Worm (Caenorhabditis elegans) whole organism, L1 larva: ENCODE measurements around the gene T03G11.10.
A peak's percentile ranks its signal among the peaks of the same experiment; 100 is the strongest.

Source experiments
- C04F5.9 ChIP-seq: sonication (generic microtip); optimal IDR thresholded peaks from 2 replicates; lab custom pipeline; 2016; ENCODE audit warnings: missing genetic modification characterization, missing compliant biosample characterization
- F16B12.6 ChIP-seq: fragments of 150-350 bp; optimal IDR thresholded peaks from 2 replicates; lab custom pipeline; 2014; ENCODE audit warnings: missing biosample characterization, missing genetic modification characterization
- Y116A8C.19 ChIP-seq: sonication (generic microtip); optimal IDR thresholded peaks from 2 replicates; lab custom pipeline; 2016; ENCODE audit warnings: missing compliant biosample characterization, missing genetic modification characterization, borderline replicate concordance
- aha-1 ChIP-seq: fragments of 150-350 bp; optimal IDR thresholded peaks from 2 replicates; lab custom pipeline; 2014; ENCODE audit warnings: missing biosample characterization, missing genetic modification characterization
- blmp-1 ChIP-seq: fragments of 150-350 bp; optimal IDR thresholded peaks from 2 replicates; lab custom pipeline; 2014; ENCODE audit warnings: missing biosample characterization, missing genetic modification characterization
- ceh-63 ChIP-seq: fragments of 200-800 bp; sonication (Bioruptor generic); optimal IDR thresholded peaks from 2 replicates; lab custom pipeline; 2018; ENCODE audit warnings: mild to moderate bottlenecking, missing genetic modification characterization, missing compliant biosample characterization
- ceh-82 ChIP-seq, 3 experiments: fragments of 150-350 bp in 1 of 3; sonication (generic microtip) in 2 of 3; optimal IDR thresholded peaks; 2 replicates each; lab custom pipeline; 2014 to 2017; ENCODE audit warnings: missing biosample characterization in 3 of 3, missing genetic modification characterization in 3 of 3
- ceh-90 ChIP-seq: sonication (generic microtip); optimal IDR thresholded peaks from 2 replicates; lab custom pipeline; 2016; ENCODE audit warnings: missing genetic modification characterization, missing compliant biosample characterization
- dsc-1 ChIP-seq: sonication (generic microtip); optimal IDR thresholded peaks from 2 replicates; lab custom pipeline; 2016; ENCODE audit warnings: mild to moderate bottlenecking, missing genetic modification characterization, missing compliant biosample characterization
- efl-1 ChIP-seq, 4 experiments: fragments of 150-350 bp; optimal IDR thresholded peaks in 3 of 4; peaks in 1 of 4; 1 replicate in 1 of 4; 2 replicates in 3 of 4; lab custom pipeline; 2014; ENCODE audit warnings: missing biosample characterization in 2 of 4, missing genetic modification characterization in 2 of 4, missing genetic modification reagents in 2 of 4
- elt-2 ChIP-seq: sonication (generic microtip); optimal IDR thresholded peaks from 2 replicates; lab custom pipeline; 2016; ENCODE audit warnings: missing genetic modification characterization, mild to moderate bottlenecking, inconsistent platforms, missing compliant biosample characterization, missing genetic modification reagents
- ets-5 ChIP-seq: fragments of 200-800 bp; sonication (Bioruptor generic); IDR thresholded peaks from 2 replicates; pipeline ENCODE4 v1.3.6; 2022; ENCODE audit warnings: missing genetic modification characterization, missing compliant biosample characterization
- fkh-10 ChIP-seq: sonication (generic microtip); optimal IDR thresholded peaks from 2 replicates; lab custom pipeline; 2017; ENCODE audit warnings: missing biosample characterization, missing genetic modification reagents, missing genetic modification characterization
- fkh-8 ChIP-seq: sonication (generic microtip); optimal IDR thresholded peaks from 2 replicates; lab custom pipeline; 2016; ENCODE audit warnings: mild to moderate bottlenecking, missing genetic modification characterization, missing compliant biosample characterization
- grh-1 ChIP-seq: fragments of 200-800 bp; sonication (Bioruptor generic); IDR thresholded peaks from 2 replicates; pipeline ENCODE4 v1.3.6; 2022; ENCODE audit warnings: missing genetic modification reagents, missing genetic modification characterization, missing compliant biosample characterization
- hlh-4 ChIP-seq: sonication (generic microtip); optimal IDR thresholded peaks from 2 replicates; lab custom pipeline; 2016; ENCODE audit warnings: mild to moderate bottlenecking, missing genetic modification characterization, missing compliant biosample characterization
- hpl-2 ChIP-seq: fragments of 150-350 bp; optimal IDR thresholded peaks from 2 replicates; lab custom pipeline; 2014; ENCODE audit warnings: missing biosample characterization, missing genetic modification reagents, missing genetic modification characterization
- jun-1 ChIP-seq: fragments of 150-350 bp; optimal IDR thresholded peaks from 2 replicates; lab custom pipeline; 2014; ENCODE audit warnings: missing biosample characterization, missing genetic modification reagents, missing genetic modification characterization
- lin-14 ChIP-seq: fragments of 200-800 bp; sonication (Bioruptor generic); optimal IDR thresholded peaks from 2 replicates; lab custom pipeline; 2018; ENCODE audit warnings: mild to moderate bottlenecking, missing genetic modification characterization, moderate library complexity, missing compliant biosample characterization
- lin-15B ChIP-seq: fragments of 150-350 bp; sonication (generic microtip); optimal IDR thresholded peaks from 3 replicates; lab custom pipeline; 2014; ENCODE audit warnings: missing biosample characterization, missing genetic modification characterization
- lin-35 ChIP-seq, 2 experiments: fragments of 150-350 bp; optimal IDR thresholded peaks; 2 replicates each; lab custom pipeline; 2014; ENCODE audit warnings: missing biosample characterization in 2 of 2, missing genetic modification characterization in 2 of 2, missing genetic modification reagents in 2 of 2
- lsy-2 ChIP-seq, 2 experiments: fragments of 150-350 bp; optimal IDR thresholded peaks; 2 replicates each; lab custom pipeline; 2014; ENCODE audit warnings: missing biosample characterization in 2 of 2, missing genetic modification characterization in 2 of 2
- mab-9 ChIP-seq: fragments of 200-800 bp; sonication (Bioruptor generic); IDR thresholded peaks from 2 replicates; pipeline ENCODE4 v1.3.6; 2022; ENCODE audit warnings: missing genetic modification reagents, missing genetic modification characterization, missing compliant biosample characterization
- mep-1 ChIP-seq: fragments of 150-350 bp; optimal IDR thresholded peaks from 2 replicates; lab custom pipeline; 2014; ENCODE audit warnings: missing biosample characterization, missing genetic modification characterization
- nhr-11 ChIP-seq: fragments of 150-350 bp; optimal IDR thresholded peaks from 2 replicates; lab custom pipeline; 2014; ENCODE audit warnings: missing biosample characterization, missing genetic modification characterization
- nhr-12 ChIP-seq: sonication (generic microtip); optimal IDR thresholded peaks from 2 replicates; lab custom pipeline; 2017; ENCODE audit warnings: missing biosample characterization, missing genetic modification characterization
- nhr-19 ChIP-seq: fragments of 200-800 bp; sonication (Bioruptor generic); conservative IDR thresholded peaks from 2 replicates; pipeline ENCODE4 v1.3.6; 2022; ENCODE audit warnings: missing genetic modification characterization, missing compliant biosample characterization
- nhr-20 ChIP-seq: sonication (generic microtip); optimal IDR thresholded peaks from 2 replicates; lab custom pipeline; 2016; ENCODE audit warnings: mild to moderate bottlenecking, missing genetic modification characterization, missing compliant biosample characterization
- nhr-28 ChIP-seq: fragments of 150-350 bp; optimal IDR thresholded peaks from 2 replicates; lab custom pipeline; 2014; ENCODE audit warnings: missing biosample characterization, missing genetic modification characterization
- nhr-47 ChIP-seq: sonication (generic microtip); optimal IDR thresholded peaks from 2 replicates; lab custom pipeline; 2016; ENCODE audit warnings: mild to moderate bottlenecking, missing genetic modification characterization, moderate library complexity, missing compliant biosample characterization
- nhr-77 ChIP-seq: fragments of 150-350 bp; optimal IDR thresholded peaks from 2 replicates; lab custom pipeline; 2014; ENCODE audit warnings: missing biosample characterization, missing genetic modification characterization
- nhr-84 ChIP-seq: sonication (generic microtip); optimal IDR thresholded peaks from 2 replicates; lab custom pipeline; 2017; ENCODE audit warnings: missing biosample characterization, missing genetic modification characterization
- nhr-85 ChIP-seq: sonication (generic microtip); peaks from one replicate; lab custom pipeline; 2016; ENCODE audit warnings: missing genetic modification characterization, inconsistent platforms, missing compliant biosample characterization
- nhr-90 ChIP-seq: sonication (generic microtip); optimal IDR thresholded peaks from 2 replicates; lab custom pipeline; 2016; ENCODE audit warnings: mild to moderate bottlenecking, missing genetic modification characterization, missing compliant biosample characterization; ENCODE audit not compliant: poor library complexity
- pax-3 ChIP-seq: fragments of 200-800 bp; sonication (Bioruptor generic); optimal IDR thresholded peaks from 2 replicates; lab custom pipeline; 2018; ENCODE audit warnings: mild to moderate bottlenecking, missing genetic modification characterization, moderate library complexity, missing compliant biosample characterization
- rnt-1 ChIP-seq: sonication (generic microtip); optimal IDR thresholded peaks from 2 replicates; lab custom pipeline; 2016; ENCODE audit warnings: mild to moderate bottlenecking, missing genetic modification characterization, moderate library complexity, missing compliant biosample characterization
- snu-23 ChIP-seq: sonication (generic microtip); optimal IDR thresholded peaks from 2 replicates; lab custom pipeline; 2016; ENCODE audit warnings: missing genetic modification characterization, missing compliant biosample characterization
- sptf-1 ChIP-seq: fragments of 150-350 bp; optimal IDR thresholded peaks from 2 replicates; lab custom pipeline; 2014; ENCODE audit warnings: missing biosample characterization, missing genetic modification characterization
- tbx-2 ChIP-seq: sonication (generic microtip); optimal IDR thresholded peaks from 2 replicates; lab custom pipeline; 2016; ENCODE audit warnings: missing genetic modification characterization, missing compliant biosample characterization
- tlp-1 ChIP-seq: fragments of 150-350 bp; optimal IDR thresholded peaks from 2 replicates; lab custom pipeline; 2014; ENCODE audit warnings: missing biosample characterization, missing genetic modification characterization
- unc-30 ChIP-seq: sonication (generic microtip); optimal IDR thresholded peaks from 2 replicates; lab custom pipeline; 2017; ENCODE audit warnings: missing biosample characterization, missing genetic modification characterization
- unc-98 ChIP-seq: fragments of 200-800 bp; sonication (Bioruptor generic); IDR thresholded peaks from 2 replicates; pipeline ENCODE4 v1.3.6; 2022; ENCODE audit warnings: missing genetic modification characterization, missing compliant biosample characterization
- vab-15 ChIP-seq: sonication (generic microtip); optimal IDR thresholded peaks from 2 replicates; lab custom pipeline; 2017; ENCODE audit warnings: missing genotype, mild to moderate bottlenecking, missing genetic modification characterization, missing compliant biosample characterization
- xbp-1 ChIP-seq: sonication (generic microtip); optimal IDR thresholded peaks from 2 replicates; lab custom pipeline; 2016; ENCODE audit warnings: missing genetic modification characterization, missing compliant biosample characterization
- zag-1 ChIP-seq: fragments of 150-350 bp; optimal IDR thresholded peaks from 2 replicates; lab custom pipeline; 2014; ENCODE audit warnings: missing biosample characterization, missing genetic modification characterization

The T03G11.10 gene

DNA sequence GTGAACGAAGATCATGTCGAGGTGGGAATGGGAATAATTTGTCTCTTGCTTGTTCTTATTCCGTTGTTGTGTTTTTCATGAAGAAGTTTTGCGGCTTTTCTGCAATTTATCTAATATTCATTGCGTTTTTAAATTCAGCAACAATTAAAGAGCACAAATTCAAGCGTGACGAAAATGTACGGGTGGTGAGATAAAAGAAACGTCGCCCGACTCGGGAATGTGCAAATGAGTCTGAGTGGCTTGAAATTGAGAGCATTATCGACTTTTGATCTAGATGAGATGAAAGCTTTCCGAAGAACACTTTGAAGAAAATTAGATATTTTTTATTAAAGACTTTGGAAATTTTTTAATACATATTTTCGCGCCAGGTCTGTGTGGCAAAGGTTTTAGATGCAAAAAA is at the start of gene T03G11.10:
Gene T03G11.10, minus strand, starts transcription at position 101 of the 400 bp plus-strand sequence.
- TF ChIP-seq tlp-1, result no peak
- no peak for TF ChIP-seq ets-5 (GFP tag; lab: Robert Waterston, UW)
- TF ChIP-seq tbx-2, result no peak
- TF ChIP-seq nhr-12 (tag; lab: Kevin White, UChicago), result no peak
- no peak for TF ChIP-seq C04F5.9
- no peak for TF ChIP-seq rnt-1
- TF ChIP-seq aha-1 (tag; lab: Kevin White, UChicago), result no peak
- no peak for TF ChIP-seq nhr-11
- no peak for TF ChIP-seq unc-30 (tag; lab: Kevin White, UChicago)
- no peak for TF ChIP-seq dsc-1 (tag; lab: Kevin White, UChicago)

DNA sequence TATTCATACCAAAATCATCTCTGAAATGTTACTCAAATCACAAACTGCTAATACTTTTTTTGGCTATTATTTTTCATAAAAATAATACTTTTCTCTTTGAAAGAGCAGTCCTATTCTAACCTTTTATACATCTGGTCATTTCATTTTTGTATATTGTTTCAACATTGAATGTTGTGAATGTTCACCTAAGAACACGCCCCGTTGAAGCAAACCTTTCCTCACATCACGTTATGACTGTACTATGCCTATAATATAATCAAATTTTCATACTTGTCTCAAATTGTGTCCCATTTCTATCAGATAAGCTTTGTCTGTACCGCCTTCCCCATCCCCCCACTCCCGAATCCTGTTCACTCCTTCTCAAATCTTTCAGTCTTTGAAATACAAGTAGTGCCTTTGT is 47.3 kb upstream of the T03G11.10 start:
- TF ChIP-seq sptf-1 (tag; lab: Kevin White, UChicago) (no peak), efl-1 (optimal IDR thresholded peaks at IDR 0.05; lab: Kevin White, UChicago) (no peak), efl-1 (GFP tag; optimal IDR thresholded peaks at IDR 0.05 in 1 of 2; lab: Kevin White, UChicago) (peak in 1 of 2 experiments; percentile 66)

DNA sequence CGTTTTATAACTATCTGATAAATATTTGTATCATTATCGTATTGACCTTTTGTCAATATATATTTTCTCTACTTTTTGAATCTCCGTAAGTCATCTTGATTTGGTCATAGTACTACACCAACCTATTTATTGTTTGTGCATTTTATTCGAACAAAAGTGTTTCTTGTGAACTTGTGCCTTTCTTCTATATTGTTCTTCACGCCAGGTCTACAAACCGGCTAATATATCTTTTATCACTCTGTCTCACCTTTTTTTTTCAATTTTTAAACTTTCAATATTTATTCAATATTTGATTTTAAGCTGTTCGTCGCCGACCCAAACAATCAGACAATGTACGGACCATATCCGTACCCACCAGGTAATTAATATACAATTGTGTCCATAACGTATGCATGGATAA is 45.1 kb upstream of the T03G11.10 start, which contains the start of gene hrpa-2:
Gene hrpa-2, plus strand, starts transcription at position 301 of the 400 bp plus-strand sequence.
- TF ChIP-seq F16B12.6 (tag; lab: Kevin White, UChicago) (no peak), nhr-77 (tag; lab: Kevin White, UChicago) (no peak), grh-1 (GFP tag; lab: Robert Waterston, UW) (no peak)

DNA sequence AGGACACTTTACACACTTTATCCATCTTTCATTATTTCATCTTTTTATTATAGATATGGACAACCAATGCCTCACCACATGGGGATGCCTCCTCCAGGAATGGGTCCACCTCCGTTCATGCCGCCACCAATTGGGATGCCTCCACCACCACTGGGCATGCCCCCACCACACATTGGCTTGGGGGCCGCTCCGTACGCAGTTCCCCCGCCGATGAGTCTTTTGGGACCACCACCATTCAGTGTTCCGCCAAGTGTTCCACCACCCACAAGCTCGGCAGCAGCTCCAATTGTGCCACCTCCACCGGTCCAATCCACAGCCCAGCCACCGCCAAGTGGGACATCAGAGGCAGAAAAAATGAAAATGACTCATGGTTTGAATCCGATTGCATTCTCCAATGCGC is 43.8 kb upstream of the T03G11.10 start:
- TF ChIP-seq zag-1, result no peak
- no peak for TF ChIP-seq pax-3
- no peak for TF ChIP-seq nhr-84
- no peak for TF ChIP-seq efl-1 (optimal IDR thresholded peaks at IDR 0.05; lab: Kevin White, UChicago)
- TF ChIP-seq efl-1 (GFP tag; optimal IDR thresholded peaks at IDR 0.05 in 1 of 2; lab: Kevin White, UChicago), result peak in 1 of 2 experiments; percentile 17
- 0 out of 2 replicates have a peak, but pooled peaks have one; percentile 14 for TF ChIP-seq mab-9 (GFP tag; lab: Robert Waterston, UW)
- no peak for TF ChIP-seq F16B12.6 (tag; lab: Kevin White, UChicago)
- no peak for TF ChIP-seq fkh-10 (GFP tag; lab: Kevin White, UChicago)
- no peak for TF ChIP-seq xbp-1 (tag; lab: Kevin White, UChicago)
- no peak for TF ChIP-seq nhr-28
- no peak for TF ChIP-seq hpl-2
- TF ChIP-seq nhr-19 (GFP tag; lab: Robert Waterston, UW), result no peak
- TF ChIP-seq vab-15 (tag; lab: Kevin White, UChicago), result no peak
- no peak for TF ChIP-seq lsy-2 (tag; optimal IDR thresholded peaks at IDR 0.05; lab: Kevin White, UChicago)
- no peak for TF ChIP-seq fkh-8 (tag; lab: Kevin White, UChicago)
- TF ChIP-seq ets-5 (GFP tag; lab: Robert Waterston, UW), result no peak

DNA sequence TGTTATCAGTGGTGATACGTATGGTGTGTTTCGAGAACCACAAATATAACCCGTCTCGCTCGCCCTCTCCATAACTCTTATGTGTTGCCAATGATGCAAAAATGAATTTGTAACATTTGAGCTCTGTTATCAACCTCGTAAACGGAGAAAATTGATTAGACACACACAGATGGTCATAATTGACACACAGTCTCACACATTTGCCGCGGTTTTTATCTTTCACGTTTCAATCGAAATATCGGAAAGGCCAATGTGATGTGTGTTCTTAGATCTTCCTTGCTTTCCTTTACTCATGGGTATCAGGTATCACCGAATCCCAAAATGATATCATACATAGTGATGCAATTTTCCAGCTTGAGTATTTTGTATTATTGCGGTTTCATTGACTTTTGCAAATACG is 42.6 kb upstream of the T03G11.10 start:
- TF ChIP-seq tbx-2, result peak; percentile 1
- no peak for TF ChIP-seq C04F5.9
- TF ChIP-seq lin-15B (tag; lab: Kevin White, UChicago), result no peak
- TF ChIP-seq mep-1 (tag; lab: Kevin White, UChicago), result peak; percentile 26
- TF ChIP-seq Y116A8C.19, result no peak
- TF ChIP-seq nhr-19 (GFP tag; lab: Robert Waterston, UW), result peak; percentile 33
- TF ChIP-seq elt-2 (tag; lab: Kevin White, UChicago), result peak; percentile 96
- peak; percentile 65 for TF ChIP-seq nhr-85 (tag; lab: Kevin White, UChicago)
- peak; percentile 31 for TF ChIP-seq snu-23 (GFP tag; lab: Kevin White, UChicago)
- TF ChIP-seq ceh-63 (GFP tag; lab: Kevin White, UChicago), result no peak
- TF ChIP-seq lin-35 (GFP tag; optimal IDR thresholded peaks at IDR 0.05; lab: Kevin White, UChicago), result peak in 1 of 2 experiments; percentile 65
- no peak for TF ChIP-seq ceh-90
- TF ChIP-seq blmp-1, result peak; percentile 39
- no peak for TF ChIP-seq hlh-4 (tag; lab: Kevin White, UChicago)
- TF ChIP-seq nhr-90, result peak; percentile 41
- no peak for TF ChIP-seq ceh-82 (tag; optimal IDR thresholded peaks at IDR 0.05; lab: Kevin White, UChicago)
- TF ChIP-seq nhr-20 (tag; lab: Kevin White, UChicago), result peak; percentile 54
- peak; percentile 39 for TF ChIP-seq jun-1 (tag; lab: Kevin White, UChicago)
- no peak for TF ChIP-seq nhr-12 (tag; lab: Kevin White, UChicago)
- peak; percentile 43 for TF ChIP-seq lin-14 (GFP tag; lab: Kevin White, UChicago)
- no peak for TF ChIP-seq unc-98 (GFP tag; lab: Robert Waterston, UW)
- TF ChIP-seq F16B12.6 (tag; lab: Kevin White, UChicago), result no peak
- TF ChIP-seq nhr-47 (tag; lab: Kevin White, UChicago), result no peak
- no peak for TF ChIP-seq efl-1 (optimal IDR thresholded peaks at IDR 0.05; lab: Kevin White, UChicago)
- peak in 1 of 2 experiments; percentile 80 for TF ChIP-seq efl-1 (GFP tag; optimal IDR thresholded peaks at IDR 0.05 in 1 of 2; lab: Kevin White, UChicago)
- no peak for TF ChIP-seq zag-1
